Worm (Caenorhabditis elegans) whole organism, late embryonic: ENCODE results near the gene zmp-3.

Experiments used
- K09A11.1 ChIP-seq: sonication (generic microtip); optimal IDR thresholded peaks from 2 replicates; lab custom pipeline; 2017; ENCODE audit warnings: antibody characterized with exemption, mild to moderate bottlenecking, missing genetic modification characterization, missing compliant biosample characterization; ENCODE audit not compliant: insufficient read depth
- ahr-1 ChIP-seq: sonication (generic microtip); optimal IDR thresholded peaks from 2 replicates; lab custom pipeline; 2016; ENCODE audit warnings: missing genetic modification characterization, missing compliant biosample characterization
- ama-1 ChIP-seq: fragments of 150-350 bp; optimal IDR thresholded peaks from 2 replicates; lab custom pipeline; 2014
- ceh-14 ChIP-seq: sonication (generic microtip); optimal IDR thresholded peaks from 2 replicates; lab custom pipeline; 2016; ENCODE audit warnings: missing genotype, missing genetic modification characterization, missing compliant biosample characterization
- ceh-34 ChIP-seq: sonication (generic microtip); optimal IDR thresholded peaks from 2 replicates; lab custom pipeline; 2016; ENCODE audit warnings: mild to moderate bottlenecking, missing genetic modification characterization, missing compliant biosample characterization
- elt-2 ChIP-seq: sonication (generic microtip); optimal IDR thresholded peaks from 2 replicates; lab custom pipeline; 2016; ENCODE audit warnings: missing genetic modification reagents, missing genetic modification characterization, missing compliant biosample characterization
- fkh-10 ChIP-seq: fragments of 150-350 bp; optimal IDR thresholded peaks from 2 replicates; lab custom pipeline; 2014; ENCODE audit warnings: missing biosample characterization, missing genetic modification reagents, missing genetic modification characterization
- hlh-30 ChIP-seq: sonication (generic microtip); optimal IDR thresholded peaks from 2 replicates; lab custom pipeline; 2017; ENCODE audit warnings: antibody characterized with exemption, missing genetic modification characterization, missing compliant biosample characterization; ENCODE audit not compliant: insufficient read depth
- nhr-232 ChIP-seq: sonication (generic microtip); optimal IDR thresholded peaks from 2 replicates; lab custom pipeline; 2016; ENCODE audit warnings: missing genetic modification characterization, missing compliant biosample characterization
- pag-3 ChIP-seq: sonication (generic microtip); optimal IDR thresholded peaks from 2 replicates; lab custom pipeline; 2016; ENCODE audit warnings: missing compliant biosample characterization, missing genetic modification characterization, borderline replicate concordance
- pha-4 ChIP-seq: fragments of 150-350 bp; optimal IDR thresholded peaks from 2 replicates; lab custom pipeline; 2018; ENCODE audit warnings: missing biosample characterization, missing genetic modification reagents, missing genetic modification characterization
- syd-9 ChIP-seq: sonication (generic microtip); optimal IDR thresholded peaks from 2 replicates; lab custom pipeline; 2016; ENCODE audit warnings: mild to moderate bottlenecking, missing genetic modification characterization, moderate library complexity, missing compliant biosample characterization
- tbx-2 ChIP-seq: sonication (generic microtip); optimal IDR thresholded peaks from 2 replicates; lab custom pipeline; 2016; ENCODE audit warnings: missing genetic modification characterization, missing compliant biosample characterization
- ztf-16 ChIP-seq: sonication (generic microtip); optimal IDR thresholded peaks from 2 replicates; lab custom pipeline; 2017; ENCODE audit warnings: missing genetic modification characterization, missing compliant biosample characterization

ce11 chrV:2942247-2942646, 32.8 kb upstream of the zmp-3 start:
- TF ChIP-seq tbx-2 (tag; lab: Kevin White, UChicago) (no peak), ama-1 (lab: Kevin White, UChicago) (no peak), pag-3 (tag; lab: Kevin White, UChicago) (no peak), pha-4 (tag; lab: Kevin White, UChicago) (no peak), ceh-34 (tag; lab: Kevin White, UChicago) (no peak), ahr-1 (no peak), syd-9 (tag; lab: Kevin White, UChicago) (no peak), fkh-10 (GFP tag; lab: Kevin White, UChicago) (no peak), hlh-30 (tag; lab: Kevin White, UChicago) (no peak), ceh-14 (tag; lab: Kevin White, UChicago) (no peak), K09A11.1 (tag; lab: Kevin White, UChicago) (no peak), ztf-16 (tag; lab: Kevin White, UChicago) (no peak), nhr-232 (no peak), elt-2 (tag; lab: Kevin White, UChicago) (no peak)
